Worm (Caenorhabditis elegans) whole organism, L4/young adult: ENCODE data around the gene cyp-34A9.

Experiments
- dao-5 ChIP-seq: sonication (generic microtip); optimal IDR thresholded peaks from 2 replicates; lab custom pipeline; 2016; ENCODE audit warnings: missing genotype, missing genetic modification characterization, moderate library complexity, missing compliant biosample characterization
- him-1 ChIP-seq: sonication (generic microtip); optimal IDR thresholded peaks from 2 replicates; lab custom pipeline; 2016; ENCODE audit warnings: missing genotype, missing genetic modification reagents, missing genetic modification characterization, missing compliant biosample characterization

DNA sequence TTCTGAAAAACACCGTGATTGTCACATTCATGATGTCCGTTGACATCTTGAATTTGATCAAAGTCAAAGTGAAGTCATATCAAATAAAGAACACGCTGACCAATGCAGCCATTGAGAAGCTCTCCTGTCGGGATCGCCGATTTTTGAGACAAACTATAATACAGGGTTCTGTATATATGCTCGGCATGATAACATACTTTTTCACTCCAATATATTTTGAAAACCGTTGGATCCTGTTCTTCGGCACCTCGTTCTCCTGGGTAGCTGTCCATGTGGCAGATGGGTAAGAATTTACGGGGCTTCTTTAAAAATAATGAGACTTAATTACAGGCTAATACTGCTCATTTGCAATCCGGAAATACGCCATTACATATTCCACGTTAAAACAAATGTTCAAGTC lies 47.8 kb downstream of the cyp-34A9 start:
- no peak for TF ChIP-seq him-1
- TF ChIP-seq dao-5 (tag; lab: Kevin White, UChicago) = no peak
